Fruit fly (Drosophila melanogaster) whole organism, embryonic: ENCODE data around the gene CG4461.

ENCODE experiments used
- Blimp-1 ChIP-seq: fragments of 200-800 bp; sonication (Bioruptor generic); optimal IDR thresholded peaks from 3 replicates; lab custom pipeline; 2018; ENCODE audit warnings: missing biosample characterization, missing genetic modification characterization, mild to moderate bottlenecking, moderate library complexity, missing genetic modification reagents
- CG1024 ChIP-seq: fragments of 200-800 bp; sonication (Bioruptor generic); IDR thresholded peaks from 2 replicates; pipeline ENCODE4 v1.3.6; 2022; ENCODE audit warnings: missing biosample characterization, missing genetic modification characterization
- CG10274 ChIP-seq: fragments of 200-800 bp; sonication (Bioruptor generic); optimal IDR thresholded peaks from 3 replicates; lab custom pipeline; 2017; ENCODE audit warnings: missing biosample characterization, mild to moderate bottlenecking, missing genetic modification characterization
- CG11560 ChIP-seq: fragments of 200-800 bp; sonication (Bioruptor generic); IDR thresholded peaks from 3 replicates; pipeline ENCODE4 v1.3.6; 2022; ENCODE audit warnings: missing biosample characterization, missing genetic modification characterization
- CG12104 ChIP-seq: fragments of 200-800 bp; sonication (Bioruptor generic); optimal IDR thresholded peaks from 3 replicates; lab custom pipeline; 2016; ENCODE audit warnings: missing biosample characterization, missing genetic modification characterization
- CG15011 ChIP-seq: fragments of 200-800 bp; sonication (Bioruptor generic); optimal IDR thresholded peaks from 3 replicates; lab custom pipeline; 2018; ENCODE audit warnings: missing biosample characterization, mild to moderate bottlenecking, missing genetic modification characterization
- CG18476 ChIP-seq: fragments of 200-800 bp; sonication (Bioruptor generic); optimal IDR thresholded peaks from 2 replicates; lab custom pipeline; 2016; ENCODE audit warnings: missing biosample characterization, mild to moderate bottlenecking, missing genetic modification characterization
- CG2116 ChIP-seq: fragments of 200-800 bp; sonication (Bioruptor generic); optimal IDR thresholded peaks from 3 replicates; lab custom pipeline; 2018; ENCODE audit warnings: missing biosample characterization, mild to moderate bottlenecking, missing genetic modification characterization
- CG2202 ChIP-seq: fragments of 200-800 bp; sonication (Bioruptor generic); optimal IDR thresholded peaks from 2 replicates; lab custom pipeline; 2018; ENCODE audit warnings: missing biosample characterization, mild to moderate bottlenecking, missing genetic modification characterization
- CG3065 ChIP-seq: fragments of 200-800 bp; sonication (Bioruptor generic); optimal IDR thresholded peaks from 2 replicates; lab custom pipeline; 2016; ENCODE audit warnings: missing biosample characterization, missing genetic modification characterization
- CG33557 ChIP-seq: fragments of 200-800 bp; sonication (Bioruptor generic); optimal IDR thresholded peaks from 2 replicates; lab custom pipeline; 2019; ENCODE audit warnings: missing biosample characterization, mild to moderate bottlenecking, missing genetic modification characterization, moderate library complexity
- CG34422 ChIP-seq: fragments of 200-800 bp; sonication (Bioruptor generic); IDR thresholded peaks from 3 replicates; pipeline ENCODE4 v1.3.6; 2022; ENCODE audit warnings: missing biosample characterization, missing genetic modification characterization
- CG4282 ChIP-seq: fragments of 200-800 bp; sonication (Bioruptor generic); optimal IDR thresholded peaks from 2 replicates; lab custom pipeline; 2016; ENCODE audit warnings: missing biosample characterization, missing genetic modification characterization
- CG4424 ChIP-seq: fragments of 200-800 bp; sonication (Bioruptor generic); optimal IDR thresholded peaks from 3 replicates; lab custom pipeline; 2016; ENCODE audit warnings: missing biosample characterization, missing genetic modification characterization
- CG8478 ChIP-seq: fragments of >200 bp; optimal IDR thresholded peaks from 2 replicates; lab custom pipeline; 2018
- CG9609 ChIP-seq: fragments of 200-800 bp; sonication (Bioruptor generic); optimal IDR thresholded peaks from 3 replicates; lab custom pipeline; 2016; ENCODE audit warnings: missing biosample characterization, missing genetic modification characterization
- CG9727 ChIP-seq: fragments of 200-800 bp; sonication (Bioruptor generic); optimal IDR thresholded peaks from 3 replicates; lab custom pipeline; 2017; ENCODE audit warnings: missing biosample characterization, mild to moderate bottlenecking, missing genetic modification characterization
- Drgx ChIP-seq: fragments of 200-800 bp; sonication (Bioruptor generic); IDR thresholded peaks from 2 replicates; pipeline ENCODE4 v1.3.6; 2022; ENCODE audit warnings: missing biosample characterization, missing genetic modification characterization
- Kr ChIP-seq: fragments of 200-800 bp; sonication (Bioruptor generic); optimal IDR thresholded peaks from 2 replicates; lab custom pipeline; 2017; ENCODE audit warnings: missing biosample characterization, mild to moderate bottlenecking, missing genetic modification characterization
- Lim3 ChIP-seq: fragments of 200-800 bp; sonication (Bioruptor generic); IDR thresholded peaks from 2 replicates; pipeline ENCODE4 v1.3.6; 2022; ENCODE audit warnings: missing biosample characterization, missing genetic modification characterization
- MBD-R2 ChIP-seq: fragments of 200-800 bp; sonication (Bioruptor generic); IDR thresholded peaks from 2 replicates; pipeline ENCODE4 v1.3.6; 2022; ENCODE audit warnings: missing biosample characterization, missing genetic modification characterization
- MESR4 ChIP-seq: fragments of 200-800 bp; sonication (Bioruptor generic); optimal IDR thresholded peaks from 2 replicates; lab custom pipeline; 2018; ENCODE audit warnings: missing biosample characterization, mild to moderate bottlenecking, missing genetic modification characterization, moderate library complexity
- Max ChIP-seq: fragments of 200-800 bp; sonication (Bioruptor generic); optimal IDR thresholded peaks from 2 replicates; lab custom pipeline; 2016; ENCODE audit warnings: missing biosample characterization, mild to moderate bottlenecking, missing genetic modification characterization
- Rx ChIP-seq: fragments of 200-800 bp; sonication (Bioruptor generic); IDR thresholded peaks from 2 replicates; pipeline ENCODE4 v1.3.6; 2022; ENCODE audit warnings: missing biosample characterization, missing genetic modification characterization
- Sry-δ ChIP-seq: fragments of 200-800 bp; sonication (Bioruptor generic); optimal IDR thresholded peaks from 2 replicates; lab custom pipeline; 2016; ENCODE audit warnings: missing biosample characterization, missing genetic modification characterization
- Tbp ChIP-seq: fragments of >200 bp; optimal IDR thresholded peaks from 2 replicates; lab custom pipeline; 2018; ENCODE audit warnings: missing biosample characterization, missing genetic modification characterization
- ap ChIP-seq: fragments of 200-800 bp; sonication (Bioruptor generic); IDR thresholded peaks from 2 replicates; pipeline ENCODE4 v1.3.6; 2022; ENCODE audit warnings: missing biosample characterization, missing genetic modification characterization
- ase ChIP-seq: fragments of 200-800 bp; sonication (Bioruptor generic); IDR thresholded peaks from 3 replicates; pipeline ENCODE4 v1.3.6; 2022; ENCODE audit warnings: missing biosample characterization, missing genetic modification characterization
- bcd ChIP-seq: fragments of 200-800 bp; sonication (Bioruptor generic); optimal IDR thresholded peaks from 2 replicates; lab custom pipeline; 2017; ENCODE audit warnings: missing biosample characterization, mild to moderate bottlenecking, missing genetic modification characterization
- bsh ChIP-seq, 2 experiments: fragments of 200-800 bp; sonication (Bioruptor generic); optimal IDR thresholded peaks; 2 replicates each; lab custom pipeline; 2017 to 2018; ENCODE audit warnings: mild to moderate bottlenecking in 2 of 2, missing biosample characterization in 2 of 2, missing genetic modification characterization in 2 of 2, moderate library complexity in 1 of 2
- ci ChIP-seq: fragments of 200-800 bp; sonication (Bioruptor generic); IDR thresholded peaks from 3 replicates; pipeline ENCODE4 v1.3.6; 2022; ENCODE audit warnings: missing biosample characterization, missing genetic modification characterization
- crc ChIP-seq: fragments of 200-800 bp; sonication (Bioruptor generic); optimal IDR thresholded peaks from 2 replicates; lab custom pipeline; 2016; ENCODE audit warnings: missing biosample characterization, missing genetic modification characterization
- crp ChIP-seq, 2 experiments: fragments of 200-800 bp; sonication (Bioruptor generic); optimal IDR thresholded peaks; 2 replicates in 1 of 2; 3 replicates in 1 of 2; lab custom pipeline; 2017; ENCODE audit warnings: missing biosample characterization in 2 of 2, missing genetic modification characterization in 2 of 2, mild to moderate bottlenecking in 1 of 2, moderate library complexity in 1 of 2
- dmrt99B ChIP-seq: fragments of 200-800 bp; sonication (Bioruptor generic); optimal IDR thresholded peaks from 2 replicates; lab custom pipeline; 2018; ENCODE audit warnings: missing biosample characterization, mild to moderate bottlenecking, missing genetic modification characterization, moderate library complexity
- grau ChIP-seq: fragments of 200-800 bp; optimal IDR thresholded peaks from 3 replicates; lab custom pipeline; 2019; ENCODE audit warnings: missing biosample characterization, mild to moderate bottlenecking, missing genetic modification characterization, moderate library complexity
- hbn ChIP-seq: fragments of 200-800 bp; sonication (Bioruptor generic); IDR thresholded peaks from 2 replicates; pipeline ENCODE4 v1.3.6; 2022; ENCODE audit warnings: missing biosample characterization, missing genetic modification characterization; ENCODE audit not compliant: partially characterized antibody
- her ChIP-seq: fragments of 200-800 bp; sonication (Bioruptor generic); optimal IDR thresholded peaks from 2 replicates; lab custom pipeline; 2016; ENCODE audit warnings: missing biosample characterization, missing genetic modification characterization
- lmd ChIP-seq: fragments of 200-800 bp; sonication (Bioruptor generic); IDR thresholded peaks from 2 replicates; pipeline ENCODE4 v1.3.6; 2022; ENCODE audit warnings: missing biosample characterization, missing genetic modification characterization
- lola ChIP-seq, 3 experiments: fragments of >200 bp in 2 of 3; fragments of 200-800 bp in 1 of 3; sonication (Bioruptor generic) in 1 of 3; optimal IDR thresholded peaks; 2 replicates each; lab custom pipeline; 2017 to 2019; ENCODE audit warnings: missing biosample characterization in 3 of 3, missing genetic modification characterization in 3 of 3, mild to moderate bottlenecking in 1 of 3, moderate library complexity in 1 of 3
- otp ChIP-seq: fragments of 200-800 bp; sonication (Bioruptor generic); IDR thresholded peaks from 3 replicates; pipeline ENCODE4, ENCODE4 v1.3.6; 2022; ENCODE audit warnings: missing biosample characterization, missing genetic modification characterization
- pb ChIP-seq: fragments of 200-800 bp; sonication (Bioruptor generic); optimal IDR thresholded peaks from 3 replicates; lab custom pipeline; 2016; ENCODE audit warnings: missing biosample characterization, missing genetic modification characterization
- phol ChIP-seq: fragments of 200-800 bp; sonication (Bioruptor generic); optimal IDR thresholded peaks from 3 replicates; lab custom pipeline; 2018; ENCODE audit warnings: missing biosample characterization, mild to moderate bottlenecking, missing genetic modification characterization, moderate library complexity
- prd ChIP-seq, 3 experiments: fragments of >200 bp in 2 of 3; fragments of 200-800 bp in 1 of 3; sonication (Bioruptor generic) in 1 of 3; optimal IDR thresholded peaks in 2 of 3; IDR thresholded peaks in 1 of 3; 2 replicates in 2 of 3; 3 replicates in 1 of 3; pipeline versions ENCODE4 v1.3.6 to Lab custom; 2017 to 2022; ENCODE audit warnings: missing biosample characterization in 1 of 3, missing genetic modification characterization in 1 of 3
- ranshi ChIP-seq: fragments of 200-800 bp; sonication (Bioruptor generic); IDR thresholded peaks from 2 replicates; pipeline ENCODE4 v1.3.6; 2022; ENCODE audit warnings: missing biosample characterization, missing genetic modification characterization
- row ChIP-seq: fragments of 200-800 bp; sonication (Bioruptor generic); IDR thresholded peaks from 3 replicates; pipeline ENCODE4 v1.3.6; 2022; ENCODE audit warnings: missing biosample characterization, missing genetic modification characterization
- shn ChIP-seq: fragments of 200-800 bp; sonication (Bioruptor generic); optimal IDR thresholded peaks from 3 replicates; lab custom pipeline; 2016; ENCODE audit warnings: missing biosample characterization, missing genetic modification characterization
- slbo ChIP-seq: fragments of 200-800 bp; sonication (Bioruptor generic); IDR thresholded peaks from 2 replicates; pipeline ENCODE4 v1.3.6; 2022; ENCODE audit warnings: missing biosample characterization, missing genetic modification characterization
- slp2 ChIP-seq: fragments of 200-800 bp; sonication (Bioruptor generic); optimal IDR thresholded peaks from 2 replicates; lab custom pipeline; 2016; ENCODE audit warnings: missing biosample characterization, missing genetic modification characterization
- tin ChIP-seq: fragments of 200-800 bp; sonication (Bioruptor generic); optimal IDR thresholded peaks from 3 replicates; lab custom pipeline; 2016; ENCODE audit warnings: missing biosample characterization, missing genetic modification characterization
- unc-4 ChIP-seq: fragments of 200-800 bp; sonication (Bioruptor generic); IDR thresholded peaks from 2 replicates; pipeline ENCODE4 v1.3.6; 2022; ENCODE audit warnings: missing biosample characterization, missing genetic modification characterization; ENCODE audit not compliant: partially characterized antibody

The CG4461 gene

DNA sequence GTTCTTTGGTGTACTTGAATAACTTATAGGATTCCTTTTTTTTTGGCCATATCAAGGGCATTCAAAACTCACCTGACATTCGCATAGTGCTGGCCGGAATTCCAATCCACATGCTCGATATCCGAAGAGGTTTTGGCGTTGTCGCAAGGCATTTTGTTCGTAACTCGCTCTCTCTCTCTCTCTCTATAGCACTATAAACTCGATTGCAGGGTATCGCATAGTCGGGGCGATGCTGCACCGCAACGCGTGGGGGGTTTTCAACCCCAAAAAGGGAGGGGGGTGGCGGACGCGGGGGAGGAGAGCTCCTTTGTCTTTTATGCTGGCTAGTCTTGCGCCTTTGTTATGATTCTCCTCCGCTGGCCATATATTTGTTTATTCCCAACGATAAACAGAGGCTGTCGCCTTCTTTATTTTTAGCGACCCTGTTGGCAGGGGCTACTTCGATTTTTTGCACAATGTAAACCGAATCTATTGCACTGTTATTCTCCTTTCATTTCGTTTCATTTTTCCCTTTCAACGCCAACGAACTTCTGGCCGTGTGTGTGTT lies 23.3 kb downstream of the CG4461 start:
- TF ChIP-seq phol (tag; lab: Kevin White, UChicago) (peak; percentile 4), hbn (GFP tag; lab: Robert Waterston, UW) (no peak), Rx (no peak), lmd (peak; percentile 37; the same call in 1 of the 2 replicates), prd (optimal IDR thresholded peaks at IDR 0.05; lab: Kevin White, UChicago) (no peak), prd (GFP tag; IDR thresholded peaks at IDR 0.05; lab: Robert Waterston, UW) (peak; percentile 31; the same call in 1 of the 3 replicates), unc-4 (no peak), CG34422 (GFP tag; lab: Robert Waterston, UW) (0 out of 3 replicates have a peak, but pooled peaks have one; percentile 15), dmrt99B (peak; percentile 9), her (no peak), ranshi (no peak), CG9727 (GFP tag; lab: Kevin White, UChicago) (peak; percentile 6), otp (GFP tag; lab: Robert Waterston, UW) (0 out of 3 replicates have a peak, but pooled peaks have one; percentile 38), Blimp-1 (GFP tag; lab: Kevin White, UChicago) (no peak), tin (no peak), CG15011 (GFP tag; lab: Kevin White, UChicago) (no peak), slbo (GFP tag; lab: Robert Waterston, UW) (0 out of 2 replicates have a peak, but pooled peaks have one; percentile 20), CG8478 (lab: Kevin White, UChicago) (no peak), CG33557 (GFP tag; lab: Kevin White, UChicago) (no peak), Kr (GFP tag; lab: Kevin White, UChicago) (no peak), grau (tag; lab: Kevin White, UChicago) (no peak), CG11560 (tag; lab: Robert Waterston, UW) (no peak), CG18476 (GFP tag; lab: Kevin White, UChicago) (no peak), CG12104 (GFP tag; lab: Kevin White, UChicago) (no peak), CG4424 (GFP tag; lab: Kevin White, UChicago) (peak; percentile 25), Lim3 (GFP tag; lab: Robert Waterston, UW) (no peak), lola (GFP tag; optimal IDR thresholded peaks at IDR 0.05; lab: Kevin White, UChicago) (no peak), ap (GFP tag; lab: Robert Waterston, UW) (no peak), crp (GFP tag; optimal IDR thresholded peaks at IDR 0.05; lab: Kevin White, UChicago) (no peak), ci (GFP tag; lab: Robert Waterston, UW) (peak; percentile 54; the same call in 2 of the 3 replicates), crc (GFP tag; lab: Kevin White, UChicago) (no peak), CG1024 (GFP tag; lab: Robert Waterston, UW) (peak; percentile 23; the same call in 1 of the 2 replicates), shn (GFP tag; lab: Kevin White, UChicago) (no peak), CG10274 (GFP tag; lab: Kevin White, UChicago) (peak; percentile 35), Drgx (peak; percentile 42; the same call in 1 of the 2 replicates), bsh (GFP tag; optimal IDR thresholded peaks at IDR 0.05; lab: Kevin White, UChicago) (no peak), CG9609 (GFP tag; lab: Kevin White, UChicago) (no peak), CG2202 (tag; lab: Kevin White, UChicago) (no peak), bcd (GFP tag; lab: Kevin White, UChicago) (peak; percentile 15), CG2116 (no peak), MBD-R2 (GFP tag; lab: Robert Waterston, UW) (no peak), pb (GFP tag; lab: Kevin White, UChicago) (no peak), ase (GFP tag; lab: Robert Waterston, UW) (no peak), MESR4 (GFP tag; lab: Kevin White, UChicago) (no peak), Tbp (no peak), row (GFP tag; lab: Robert Waterston, UW) (peak; percentile 59), Sry-δ (GFP tag; lab: Kevin White, UChicago) (no peak), CG4282 (no peak), CG3065 (GFP tag; lab: Kevin White, UChicago) (no peak), Max (no peak), slp2 (GFP tag; lab: Kevin White, UChicago) (no peak)
